Worm (Caenorhabditis elegans) whole organism, early embryonic: Measurements from ENCODE around the gene F46C3.2.

Source experiments
- B0310.2 ChIP-seq: sonication (generic microtip); optimal IDR thresholded peaks from 2 replicates; lab custom pipeline; 2016; ENCODE audit warnings: mild to moderate bottlenecking, missing genetic modification characterization, missing compliant biosample characterization
- F13C5.2 ChIP-seq: sonication (generic microtip); optimal IDR thresholded peaks from 2 replicates; lab custom pipeline; 2017; ENCODE audit warnings: mild to moderate bottlenecking, missing genetic modification characterization, inconsistent platforms, missing compliant biosample characterization
- aly-1 ChIP-seq: sonication (generic microtip); optimal IDR thresholded peaks from 2 replicates; lab custom pipeline; 2016; ENCODE audit warnings: missing genetic modification characterization, missing compliant biosample characterization
- ama-1 ChIP-seq: fragments of 150-350 bp; optimal IDR thresholded peaks from 2 replicates; lab custom pipeline; 2014
- ceh-13 ChIP-seq: fragments of 200-800 bp; sonication (Bioruptor generic); optimal IDR thresholded peaks from 2 replicates; lab custom pipeline; 2018; ENCODE audit warnings: mild to moderate bottlenecking, missing genetic modification characterization, missing compliant biosample characterization
- ceh-36 ChIP-seq: sonication (generic microtip); optimal IDR thresholded peaks from 2 replicates; lab custom pipeline; 2016; ENCODE audit warnings: missing genetic modification characterization, inconsistent platforms, missing compliant biosample characterization
- ets-7 ChIP-seq: sonication (generic microtip); optimal IDR thresholded peaks from 2 replicates; lab custom pipeline; 2016; ENCODE audit warnings: missing genotype, missing genetic modification characterization, missing compliant biosample characterization
- flt-1 ChIP-seq: fragments of 200-800 bp; sonication (Bioruptor generic); IDR thresholded peaks from 2 replicates; pipeline ENCODE4 v1.3.6; 2022; ENCODE audit warnings: missing genetic modification characterization, missing compliant biosample characterization
- hmbx-1 ChIP-seq: sonication (generic microtip); optimal IDR thresholded peaks from 2 replicates; lab custom pipeline; 2016; ENCODE audit warnings: mild to moderate bottlenecking, missing genetic modification characterization, missing compliant biosample characterization
- hmg-4 ChIP-seq: fragments of 200-800 bp; sonication (Bioruptor generic); optimal IDR thresholded peaks from 2 replicates; lab custom pipeline; 2018; ENCODE audit warnings: mild to moderate bottlenecking, missing genetic modification characterization, missing compliant biosample characterization
- hnd-1 ChIP-seq: sonication (generic microtip); optimal IDR thresholded peaks from 2 replicates; lab custom pipeline; 2016; ENCODE audit warnings: missing genetic modification characterization, missing compliant biosample characterization
- pes-1 ChIP-seq: fragments of 200-800 bp; sonication (Bioruptor generic); IDR thresholded peaks from 2 replicates; pipeline ENCODE4 v1.3.6; 2022; ENCODE audit warnings: missing genetic modification reagents, missing genetic modification characterization, missing compliant biosample characterization
- scrt-1 ChIP-seq: fragments of 200-800 bp; sonication (Bioruptor generic); IDR thresholded peaks from 2 replicates; pipeline ENCODE4 v1.3.6; 2022; ENCODE audit warnings: missing genetic modification characterization, missing compliant biosample characterization
- sea-1 ChIP-seq: fragments of 200-800 bp; sonication (Bioruptor generic); conservative IDR thresholded peaks from 2 replicates; pipeline ENCODE4 v1.3.6; 2022; ENCODE audit warnings: missing genetic modification characterization, missing compliant biosample characterization
- tbx-11 ChIP-seq: fragments of 200-800 bp; sonication (Bioruptor generic); IDR thresholded peaks from 2 replicates; pipeline ENCODE4 v1.3.6; 2022; ENCODE audit warnings: missing genetic modification characterization, missing compliant biosample characterization
- tbx-37 ChIP-seq: fragments of 200-800 bp; sonication (Bioruptor generic); conservative IDR thresholded peaks from 2 replicates; pipeline ENCODE4 v1.3.6; 2022; ENCODE audit warnings: missing genetic modification reagents, missing genetic modification characterization, missing compliant biosample characterization
- tra-4 ChIP-seq: sonication (generic microtip); optimal IDR thresholded peaks from 2 replicates; lab custom pipeline; 2017; ENCODE audit warnings: missing genetic modification characterization, missing compliant biosample characterization

The F46C3.2 gene

DNA sequence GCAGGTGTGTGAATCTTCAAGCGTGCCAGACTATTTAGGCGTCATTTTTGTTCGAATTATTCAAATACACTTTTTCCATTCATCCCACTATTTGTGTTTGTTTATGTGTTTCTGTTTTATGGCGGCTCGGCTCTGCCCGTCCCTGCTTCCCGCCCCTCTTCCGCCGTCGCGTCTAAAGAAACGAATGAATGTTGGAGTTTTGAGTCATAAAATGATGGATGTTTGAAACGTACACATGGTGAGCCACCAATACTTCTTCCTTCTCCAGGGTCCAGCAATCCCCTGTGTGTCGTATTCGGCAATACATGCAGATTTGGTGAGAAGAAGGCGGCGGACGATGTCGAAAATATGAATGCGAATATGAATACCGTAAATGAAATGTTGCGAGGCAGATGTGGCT, 44.4 kb upstream of the F46C3.2 start:
- TF ChIP-seq pes-1 (GFP tag; lab: Robert Waterston, UW), result no peak
- no peak for TF ChIP-seq hmg-4 (GFP tag; lab: Kevin White, UChicago)
- TF ChIP-seq aly-1, result no peak
- TF ChIP-seq tbx-37 (GFP tag; lab: Robert Waterston, UW), result no peak
- TF ChIP-seq ceh-36, result no peak
- TF ChIP-seq ets-7 (tag; lab: Kevin White, UChicago), result no peak
- no peak for TF ChIP-seq tra-4 (tag; lab: Kevin White, UChicago)
- TF ChIP-seq hmbx-1 (tag; lab: Kevin White, UChicago), result no peak
- TF ChIP-seq hnd-1 (tag; lab: Kevin White, UChicago), result no peak
- TF ChIP-seq F13C5.2 (tag; lab: Kevin White, UChicago), result no peak
- no peak for TF ChIP-seq flt-1 (GFP tag; lab: Robert Waterston, UW)
- no peak for TF ChIP-seq ama-1 (lab: Kevin White, UChicago)
- TF ChIP-seq B0310.2, result no peak

DNA sequence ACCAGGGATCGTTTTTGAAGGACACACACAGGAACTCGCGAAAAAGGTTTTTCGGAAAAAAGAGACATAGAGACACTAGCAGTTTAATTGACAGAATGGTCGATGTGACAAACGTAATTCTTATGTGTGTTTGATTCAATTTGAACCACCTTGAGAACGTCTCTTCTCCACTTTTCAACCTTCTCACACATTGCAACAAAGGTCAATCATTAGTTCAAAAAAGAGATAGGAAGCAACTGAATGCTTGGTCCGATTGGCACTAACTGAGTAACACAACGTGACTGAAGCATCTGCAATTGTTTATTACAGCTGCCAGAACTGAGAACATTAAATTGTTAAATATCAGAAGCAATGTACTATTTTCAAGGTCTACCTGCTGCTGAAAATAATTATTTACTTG, 43.5 kb upstream of the F46C3.2 start:
- TF ChIP-seq sea-1 (GFP tag; lab: Robert Waterston, UW) (no peak), ceh-36 (no peak), tbx-11 (GFP tag; lab: Robert Waterston, UW) (no peak)

DNA sequence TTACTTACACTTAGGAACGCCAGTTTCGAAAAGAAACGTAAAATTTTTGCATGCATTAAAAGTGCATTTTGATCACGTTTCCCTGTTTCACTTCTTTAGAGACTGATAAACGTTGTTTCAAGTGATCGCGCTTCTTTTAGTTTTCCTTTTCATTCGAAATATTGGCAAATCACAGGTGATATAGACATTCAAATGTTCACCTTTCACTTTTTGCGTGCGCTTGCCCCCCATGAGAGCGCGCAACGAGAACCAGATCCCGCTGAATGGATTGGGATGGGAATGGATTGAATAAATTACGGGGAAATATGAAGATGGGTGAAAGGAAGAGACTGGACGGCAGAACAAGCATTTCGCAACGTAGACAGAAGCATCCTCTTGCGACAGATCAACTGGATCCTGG, 43.0 kb upstream of the F46C3.2 start:
- no peak for TF ChIP-seq hmbx-1 (tag; lab: Kevin White, UChicago)
- no peak for TF ChIP-seq tbx-11 (GFP tag; lab: Robert Waterston, UW)
- TF ChIP-seq tra-4 (tag; lab: Kevin White, UChicago), result no peak
- no peak for TF ChIP-seq ceh-13
- no peak for TF ChIP-seq ceh-36
- TF ChIP-seq pes-1 (GFP tag; lab: Robert Waterston, UW), result no peak
- no peak for TF ChIP-seq ets-7 (tag; lab: Kevin White, UChicago)
- no peak for TF ChIP-seq tbx-37 (GFP tag; lab: Robert Waterston, UW)
- no peak for TF ChIP-seq flt-1 (GFP tag; lab: Robert Waterston, UW)
- no peak for TF ChIP-seq scrt-1 (GFP tag; lab: Robert Waterston, UW)
- TF ChIP-seq hmg-4 (GFP tag; lab: Kevin White, UChicago), result no peak
- TF ChIP-seq sea-1 (GFP tag; lab: Robert Waterston, UW), result no peak
- no peak for TF ChIP-seq B0310.2
- no peak for TF ChIP-seq hnd-1 (tag; lab: Kevin White, UChicago)
- TF ChIP-seq ama-1 (lab: Kevin White, UChicago), result no peak
- TF ChIP-seq aly-1, result no peak
- TF ChIP-seq F13C5.2 (tag; lab: Kevin White, UChicago), result no peak

DNA sequence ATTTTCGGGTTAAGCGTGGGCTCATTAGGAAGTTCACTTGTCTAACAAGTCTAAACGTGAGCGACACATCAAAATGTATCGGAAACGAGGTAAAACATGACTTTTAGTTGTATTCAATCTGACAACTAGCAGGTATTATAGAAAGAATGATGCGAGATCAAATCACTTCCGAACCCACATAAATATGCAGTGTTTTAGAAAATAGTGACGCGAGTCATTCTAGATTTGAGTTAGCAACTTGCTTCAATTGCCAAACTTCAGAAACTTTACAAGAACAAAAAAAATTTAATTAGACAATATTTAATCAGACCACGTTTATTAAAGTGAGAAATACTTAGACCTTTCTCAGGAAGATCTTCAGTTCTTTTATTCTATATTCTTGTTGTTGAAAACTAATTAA, 38.1 kb upstream of the F46C3.2 start:
- TF ChIP-seq pes-1 (GFP tag; lab: Robert Waterston, UW) (no peak), flt-1 (GFP tag; lab: Robert Waterston, UW) (no peak), hnd-1 (tag; lab: Kevin White, UChicago) (no peak), hmg-4 (GFP tag; lab: Kevin White, UChicago) (no peak), tra-4 (tag; lab: Kevin White, UChicago) (no peak), tbx-11 (GFP tag; lab: Robert Waterston, UW) (no peak), scrt-1 (GFP tag; lab: Robert Waterston, UW) (no peak), ama-1 (lab: Kevin White, UChicago) (no peak), hmbx-1 (tag; lab: Kevin White, UChicago) (no peak), ceh-36 (no peak), F13C5.2 (tag; lab: Kevin White, UChicago) (no peak), aly-1 (no peak), ets-7 (tag; lab: Kevin White, UChicago) (no peak), tbx-37 (GFP tag; lab: Robert Waterston, UW) (no peak), sea-1 (GFP tag; lab: Robert Waterston, UW) (no peak), B0310.2 (no peak), ceh-13 (no peak)

DNA sequence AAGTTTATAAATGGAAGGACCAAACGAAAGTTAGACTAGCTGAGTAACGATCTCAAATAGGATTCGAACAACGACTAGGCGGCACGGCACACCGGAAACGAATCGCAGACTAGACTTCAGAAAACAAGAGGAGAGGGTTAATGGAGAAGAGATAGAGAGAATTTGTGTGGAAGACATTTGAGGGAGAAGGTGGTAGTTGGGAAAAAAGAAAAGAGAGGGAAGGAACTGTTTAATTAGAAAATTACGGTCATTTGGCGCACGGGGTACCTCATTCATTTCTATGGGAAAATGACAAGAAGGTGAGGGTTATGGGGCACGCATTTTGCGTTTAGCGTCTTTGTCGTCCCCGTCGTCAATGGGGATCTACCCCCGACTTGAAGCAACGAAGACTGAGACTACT, 35.7 kb upstream of the F46C3.2 start, which contains the start of gene F48C5.2:
Gene F48C5.2 (minus strand): TSS at position 101 of the 400 bp plus-strand sequence.
- TF ChIP-seq tbx-37 (GFP tag; lab: Robert Waterston, UW), result no peak
- no peak for TF ChIP-seq pes-1 (GFP tag; lab: Robert Waterston, UW)
- no peak for TF ChIP-seq ceh-36
- no peak for TF ChIP-seq hmg-4 (GFP tag; lab: Kevin White, UChicago)
- no peak for TF ChIP-seq sea-1 (GFP tag; lab: Robert Waterston, UW)
- TF ChIP-seq hmbx-1 (tag; lab: Kevin White, UChicago), result no peak
- no peak for TF ChIP-seq hnd-1 (tag; lab: Kevin White, UChicago)

DNA sequence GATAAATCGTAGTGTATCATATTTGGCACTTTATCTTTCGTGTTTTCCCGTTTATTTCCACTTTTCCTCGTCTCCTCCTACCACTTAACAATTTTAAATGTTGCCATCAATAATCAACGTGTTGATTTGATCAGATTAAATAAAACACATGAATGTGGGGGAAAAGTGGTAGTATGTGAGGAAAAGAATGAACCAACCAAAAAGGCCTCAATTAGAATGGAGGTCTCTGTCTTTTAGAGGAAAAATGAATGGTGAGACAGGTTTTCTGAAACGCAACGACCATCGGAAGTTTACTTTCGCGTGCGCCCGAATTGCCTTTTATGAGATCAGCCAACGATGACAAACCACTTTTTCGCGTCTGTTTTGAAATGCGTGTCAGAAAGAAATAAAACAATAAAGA, 33.7 kb upstream of the F46C3.2 start:
- TF ChIP-seq hnd-1 (tag; lab: Kevin White, UChicago) (no peak), aly-1 (no peak), hmg-4 (GFP tag; lab: Kevin White, UChicago) (no peak), ama-1 (lab: Kevin White, UChicago) (no peak), pes-1 (GFP tag; lab: Robert Waterston, UW) (no peak), F13C5.2 (tag; lab: Kevin White, UChicago) (no peak), tra-4 (tag; lab: Kevin White, UChicago) (no peak), B0310.2 (no peak), hmbx-1 (tag; lab: Kevin White, UChicago) (no peak), tbx-37 (GFP tag; lab: Robert Waterston, UW) (no peak), flt-1 (GFP tag; lab: Robert Waterston, UW) (no peak), ceh-36 (no peak)

DNA sequence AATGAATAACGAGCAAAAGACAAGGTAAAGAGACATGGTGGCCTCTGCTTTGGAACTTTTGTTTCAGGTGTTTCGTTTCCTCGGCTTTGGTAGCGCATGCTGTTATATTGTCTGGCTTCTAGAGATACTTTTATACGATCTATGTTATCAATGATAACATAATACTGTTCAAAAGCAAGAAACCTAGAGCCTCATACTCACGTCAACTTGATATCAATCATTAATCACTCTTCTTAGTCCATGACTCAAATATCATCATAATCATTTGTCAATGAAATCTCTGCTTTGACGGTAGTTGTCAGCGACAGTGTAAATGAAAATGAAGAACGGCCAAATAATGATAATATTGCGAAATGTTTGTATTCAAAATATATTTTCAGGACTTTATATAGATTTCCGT, 31.7 kb upstream of the F46C3.2 start:
- TF ChIP-seq ets-7 (tag; lab: Kevin White, UChicago) (no peak), tbx-37 (GFP tag; lab: Robert Waterston, UW) (no peak), hnd-1 (tag; lab: Kevin White, UChicago) (no peak), scrt-1 (GFP tag; lab: Robert Waterston, UW) (no peak), sea-1 (GFP tag; lab: Robert Waterston, UW) (no peak), F13C5.2 (tag; lab: Kevin White, UChicago) (no peak), tbx-11 (GFP tag; lab: Robert Waterston, UW) (no peak), aly-1 (no peak), hmg-4 (GFP tag; lab: Kevin White, UChicago) (no peak), flt-1 (GFP tag; lab: Robert Waterston, UW) (no peak), ceh-36 (no peak)
